Worm (Caenorhabditis elegans): ENCODE measurements around the gene F16G10.14.

DNA sequence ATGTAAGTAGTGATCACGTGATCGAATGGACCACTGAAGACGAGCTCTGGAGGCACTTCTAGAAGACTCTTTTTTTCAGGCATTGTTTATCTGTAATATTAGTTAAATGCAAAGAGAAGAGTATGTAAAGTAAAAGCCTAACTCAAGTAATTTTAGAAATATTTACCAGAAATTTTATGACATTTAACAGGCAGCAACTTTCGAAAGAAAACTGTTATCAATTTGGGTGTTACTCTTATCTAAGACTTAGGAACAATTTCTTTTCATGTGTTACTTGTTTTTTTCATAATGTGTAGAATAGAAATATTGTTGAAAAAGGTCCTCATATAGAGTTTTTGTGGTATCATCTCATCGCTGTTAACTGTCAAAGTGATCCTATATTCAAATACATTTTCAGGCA lies 19.1 kb upstream of the F16G10.14 start, which contains the start of the genes F42G2.5 and F42G2.7:
- no peak for TF ChIP-seq pqm-1 (tag; optimal IDR thresholded peaks at IDR 0.05)
- no peak for TF ChIP-seq isw-1 (GFP tag; IDR thresholded peaks at IDR 0.05)
- TF ChIP-seq rnt-1 (tag; optimal IDR thresholded peaks at IDR 0.05) = no peak
- no peak for TF ChIP-seq lsy-2 (tag; optimal IDR thresholded peaks at IDR 0.05)
- TF ChIP-seq elt-3 (tag; optimal IDR thresholded peaks at IDR 0.05) = no peak
- TF ChIP-seq nhr-237 (tag; optimal IDR thresholded peaks at IDR 0.05) = no peak
- no peak for TF ChIP-seq ztf-11 (tag; optimal IDR thresholded peaks at IDR 0.05)
- no peak for TF ChIP-seq tbx-2 (tag; optimal IDR thresholded peaks at IDR 0.05)
- TF ChIP-seq mep-1 (tag; optimal IDR thresholded peaks at IDR 0.05) = no peak
- no peak for TF ChIP-seq pax-3 (tag; optimal IDR thresholded peaks at IDR 0.05)
- no peak for TF ChIP-seq ets-5 (GFP tag; IDR thresholded peaks at IDR 0.05)
- no peak for TF ChIP-seq mdl-1 (tag; optimal IDR thresholded peaks at IDR 0.05)
- no peak for TF ChIP-seq dpl-1 (GFP tag; optimal IDR thresholded peaks at IDR 0.05)
- no peak for TF ChIP-seq nhr-12 (tag; optimal IDR thresholded peaks at IDR 0.05)
